Fruit fly (Drosophila melanogaster) whole organism, adult: ENCODE data around the gene Taf9.

Experiments
- CG11617 ChIP-seq: fragments of 200-800 bp; sonication (Bioruptor generic); optimal IDR thresholded peaks from 2 replicates; lab custom pipeline; 2017; ENCODE audit warnings: mild to moderate bottlenecking, missing biosample characterization, missing genetic modification reagents, missing genetic modification characterization
- Mnt ChIP-seq: fragments of 200-800 bp; sonication (Bioruptor generic); optimal IDR thresholded peaks from 2 replicates; lab custom pipeline; 2016; ENCODE audit warnings: missing biosample characterization, mild to moderate bottlenecking, missing genetic modification characterization

DNA sequence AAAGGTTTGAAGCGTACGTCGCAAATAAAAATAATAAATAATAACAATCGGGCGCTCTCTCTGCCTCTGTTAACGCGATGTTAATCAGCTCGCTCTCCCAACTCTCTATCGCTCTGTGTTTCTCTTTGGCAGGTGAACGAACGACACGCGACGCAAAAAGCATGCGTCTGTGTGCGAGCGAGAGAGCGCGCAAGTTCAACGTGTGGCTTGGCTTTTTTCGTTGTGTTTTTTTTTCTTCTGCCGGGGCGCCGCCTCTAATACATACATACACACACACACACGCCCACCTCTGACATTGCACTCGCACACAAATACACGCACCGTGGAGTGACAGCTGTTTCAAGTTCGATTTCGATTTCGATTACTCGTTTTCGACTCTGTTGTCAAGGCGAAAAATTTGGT, 36.7 kb downstream of the Taf9 start:
- peak; percentile 50 for TF ChIP-seq Mnt
- TF ChIP-seq CG11617 (GFP tag; lab: Kevin White, UChicago): peak; percentile 3
